Worm (Caenorhabditis elegans) whole organism, L1 larva: ENCODE data around the gene srj-18.

Source experiments
- C34B4.2 ChIP-seq: sonication (generic microtip); optimal IDR thresholded peaks from 2 replicates; lab custom pipeline; 2017; ENCODE audit warnings: mild to moderate bottlenecking, missing genetic modification characterization, missing compliant biosample characterization
- Y116A8C.19 ChIP-seq: sonication (generic microtip); optimal IDR thresholded peaks from 2 replicates; lab custom pipeline; 2016; ENCODE audit warnings: missing compliant biosample characterization, missing genetic modification characterization, borderline replicate concordance
- ama-1 ChIP-seq: fragments of 150-350 bp; optimal IDR thresholded peaks from 2 replicates; lab custom pipeline; 2014
- fos-1 ChIP-seq: fragments of 150-350 bp; optimal IDR thresholded peaks from 2 replicates; lab custom pipeline; 2014; ENCODE audit warnings: missing biosample characterization, missing genetic modification characterization
- lsy-2 ChIP-seq, 2 experiments: fragments of 150-350 bp; optimal IDR thresholded peaks; 2 replicates each; lab custom pipeline; 2014; ENCODE audit warnings: missing biosample characterization in 2 of 2, missing genetic modification characterization in 2 of 2
- nhr-11 ChIP-seq: fragments of 150-350 bp; optimal IDR thresholded peaks from 2 replicates; lab custom pipeline; 2014; ENCODE audit warnings: missing biosample characterization, missing genetic modification characterization
- nhr-12 ChIP-seq: sonication (generic microtip); optimal IDR thresholded peaks from 2 replicates; lab custom pipeline; 2017; ENCODE audit warnings: missing biosample characterization, missing genetic modification characterization
- nhr-71 ChIP-seq: sonication (generic microtip); optimal IDR thresholded peaks from 2 replicates; lab custom pipeline; 2016; ENCODE audit warnings: mild to moderate bottlenecking, missing genetic modification characterization, moderate library complexity, missing compliant biosample characterization
- tlp-1 ChIP-seq: fragments of 150-350 bp; optimal IDR thresholded peaks from 2 replicates; lab custom pipeline; 2014; ENCODE audit warnings: missing biosample characterization, missing genetic modification characterization
- unc-130 ChIP-seq: fragments of 150-350 bp; optimal IDR thresholded peaks from 2 replicates; lab custom pipeline; 2017; ENCODE audit warnings: missing biosample characterization, missing genetic modification characterization, inconsistent platforms
- unc-62 ChIP-seq: fragments of 150-350 bp; optimal IDR thresholded peaks from 2 replicates; lab custom pipeline; 2014; ENCODE audit warnings: missing biosample characterization, missing genetic modification reagents, missing genetic modification characterization
- xbp-1 ChIP-seq: sonication (generic microtip); optimal IDR thresholded peaks from 2 replicates; lab custom pipeline; 2016; ENCODE audit warnings: missing genetic modification characterization, missing compliant biosample characterization

DNA sequence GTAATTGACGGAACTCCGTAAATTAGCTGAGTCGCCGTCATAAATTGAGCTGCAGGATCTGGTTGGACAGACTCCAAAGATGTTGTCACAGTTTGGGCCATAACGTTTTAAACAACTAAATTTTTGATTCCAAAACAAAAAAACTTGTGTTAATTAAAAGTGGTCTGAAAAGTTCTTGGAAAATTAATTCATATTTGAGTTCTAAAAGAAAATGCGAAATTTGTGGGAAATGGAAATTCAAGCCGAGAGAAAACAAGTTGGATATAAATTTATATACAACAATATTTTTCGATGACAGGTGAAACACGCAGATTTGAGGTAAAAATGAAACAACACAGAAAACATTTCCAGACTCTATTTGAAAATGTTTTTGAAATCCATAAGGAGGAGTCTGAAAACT lies 48.9 kb upstream of the srj-18 start, which contains the start of gene srg-59:
- TF ChIP-seq fos-1 (no peak), ama-1 (lab: Kevin White, UChicago) (no peak), nhr-71 (tag; lab: Kevin White, UChicago) (no peak), Y116A8C.19 (tag; lab: Kevin White, UChicago) (no peak), xbp-1 (tag; lab: Kevin White, UChicago) (no peak), unc-130 (tag; lab: Kevin White, UChicago) (no peak), nhr-11 (tag; lab: Kevin White, UChicago) (no peak), lsy-2 (tag; optimal IDR thresholded peaks at IDR 0.05; lab: Kevin White, UChicago) (no peak), C34B4.2 (tag; lab: Kevin White, UChicago) (no peak), unc-62 (no peak), nhr-12 (tag; lab: Kevin White, UChicago) (no peak), tlp-1 (tag; lab: Kevin White, UChicago) (no peak)
